Worm (Caenorhabditis elegans): ENCODE measurements around the gene srxa-14.

ce11 chrV:20648868-20649267 is 9.5 kb downstream of the srxa-14 start:
- TF ChIP-seq unc-62 (GFP tag; optimal IDR thresholded peaks at IDR 0.05) (no peak), ztf-11 (tag; optimal IDR thresholded peaks at IDR 0.05) (no peak), gmeb-1 (tag; optimal IDR thresholded peaks at IDR 0.05) (no peak), ceh-82 (tag; optimal IDR thresholded peaks at IDR 0.05) (no peak), lin-39 (tag; optimal IDR thresholded peaks at IDR 0.05) (no peak), nhr-6 (tag; optimal IDR thresholded peaks at IDR 0.05) (no peak), dmd-4 (tag; optimal IDR thresholded peaks at IDR 0.05) (no peak), nhr-23 (tag; optimal IDR thresholded peaks at IDR 0.05) (no peak), unc-55 (GFP tag; optimal IDR thresholded peaks at IDR 0.05) (no peak), egl-27 (tag; optimal IDR thresholded peaks at IDR 0.05) (no peak), R02D3.7 (tag; optimal IDR thresholded peaks at IDR 0.05) (no peak)
